Worm (Caenorhabditis elegans) whole organism, L2 larva: ENCODE results near the gene B0244.5.

ENCODE experiments used
- F13H6.1 ChIP-seq: sonication (generic microtip); optimal IDR thresholded peaks from 2 replicates; lab custom pipeline; 2016; ENCODE audit warnings: missing genetic modification characterization, missing compliant biosample characterization
- alr-1 ChIP-seq: fragments of 150-350 bp; optimal IDR thresholded peaks from 2 replicates; lab custom pipeline; 2014; ENCODE audit warnings: missing biosample characterization, missing genetic modification characterization
- ceh-82 ChIP-seq: fragments of 150-350 bp; optimal IDR thresholded peaks from 2 replicates; lab custom pipeline; 2014; ENCODE audit warnings: missing biosample characterization, missing genetic modification characterization
- elt-3 ChIP-seq: sonication (generic microtip); optimal IDR thresholded peaks from 2 replicates; lab custom pipeline; 2017; ENCODE audit warnings: missing biosample characterization, missing genetic modification characterization
- lin-39 ChIP-seq: fragments of 150-350 bp; optimal IDR thresholded peaks from 2 replicates; lab custom pipeline; 2014; ENCODE audit warnings: missing biosample characterization, missing genetic modification reagents, missing genetic modification characterization
- lsy-2 ChIP-seq, 2 experiments: fragments of 150-350 bp in 1 of 2; sonication (generic microtip) in 1 of 2; optimal IDR thresholded peaks; 2 replicates each; lab custom pipeline; 2014 to 2017; ENCODE audit warnings: missing biosample characterization in 2 of 2, missing genetic modification characterization in 2 of 2
- mbf-1 ChIP-seq: sonication (generic microtip); optimal IDR thresholded peaks from 2 replicates; lab custom pipeline; 2017; ENCODE audit warnings: missing biosample characterization, missing genetic modification characterization
- nhr-10 ChIP-seq: sonication (generic microtip); optimal IDR thresholded peaks from 2 replicates; lab custom pipeline; 2017; ENCODE audit warnings: missing biosample characterization, missing genetic modification characterization
- nhr-12 ChIP-seq: fragments of 150-350 bp; optimal IDR thresholded peaks from 2 replicates; lab custom pipeline; 2014; ENCODE audit warnings: missing biosample characterization, missing genetic modification characterization
- nhr-23 ChIP-seq: fragments of 150-350 bp; optimal IDR thresholded peaks from 2 replicates; lab custom pipeline; 2014; ENCODE audit warnings: missing biosample characterization, missing genetic modification reagents, missing genetic modification characterization
- nhr-25 ChIP-seq: fragments of 150-350 bp; sonication (generic microtip); optimal IDR thresholded peaks from 3 replicates; lab custom pipeline; 2014; ENCODE audit warnings: missing biosample characterization, missing genetic modification characterization
- snpc-4 ChIP-seq: fragments of 150-350 bp; optimal IDR thresholded peaks from 2 replicates; lab custom pipeline; 2014; ENCODE audit warnings: missing biosample characterization, missing genetic modification characterization
- unc-39 ChIP-seq: fragments of 150-350 bp; optimal IDR thresholded peaks from 2 replicates; lab custom pipeline; 2014; ENCODE audit warnings: missing biosample characterization, missing genetic modification characterization

DNA sequence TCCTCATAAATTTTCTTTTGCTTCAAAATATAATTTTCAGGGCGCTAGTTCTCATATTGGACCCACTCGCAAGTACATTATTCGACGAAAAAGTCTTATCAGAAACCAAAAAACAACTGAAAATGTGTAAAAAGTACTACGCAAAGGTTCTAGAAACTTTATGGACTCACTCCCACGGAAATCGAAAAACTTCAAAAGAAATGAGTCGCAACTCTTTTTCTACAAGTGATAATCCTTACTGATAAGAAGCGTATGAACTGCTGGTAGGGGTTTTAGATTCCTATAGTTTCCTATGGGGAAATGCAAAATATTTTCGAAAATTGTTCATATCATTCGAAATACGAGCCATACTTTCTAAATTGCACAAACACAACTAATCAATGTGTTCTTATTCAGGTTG lies at the start of gene B0244.5:
- no peak for TF ChIP-seq mbf-1 (tag; lab: Kevin White, UChicago)
- no peak for TF ChIP-seq nhr-23
- no peak for TF ChIP-seq ceh-82 (tag; lab: Kevin White, UChicago)
- no peak for TF ChIP-seq nhr-12 (tag; lab: Kevin White, UChicago)
- no peak for TF ChIP-seq elt-3 (tag; lab: Kevin White, UChicago)
- no peak for TF ChIP-seq lin-39 (tag; lab: Kevin White, UChicago)
- no peak for TF ChIP-seq lsy-2 (tag; optimal IDR thresholded peaks at IDR 0.05; lab: Kevin White, UChicago)
- no peak for TF ChIP-seq nhr-10 (tag; lab: Kevin White, UChicago)
- TF ChIP-seq alr-1 (tag; lab: Kevin White, UChicago), result no peak
- TF ChIP-seq nhr-25 (tag; lab: Kevin White, UChicago), result no peak
- no peak for TF ChIP-seq F13H6.1 (tag; lab: Kevin White, UChicago)
- TF ChIP-seq snpc-4 (tag; lab: Kevin White, UChicago), result no peak
- TF ChIP-seq unc-39 (tag; lab: Kevin White, UChicago), result no peak
